Worm (Caenorhabditis elegans): ENCODE data around the gene zig-11.

ce11 chrV:1908542-1908941, 15.8 kb upstream of the zig-11 start, which contains the start of gene srp-3:
- TF ChIP-seq mdl-1 (tag; optimal IDR thresholded peaks at IDR 0.05) (no peak), pha-4 (tag; optimal IDR thresholded peaks at IDR 0.05) (no peak), nhr-67 (tag; optimal IDR thresholded peaks at IDR 0.05) (no peak), unc-62 (GFP tag; optimal IDR thresholded peaks at IDR 0.05) (no peak), aly-2 (tag; optimal IDR thresholded peaks at IDR 0.05) (no peak)

Measured in whole organism, L3 larva.